Fruit fly (Drosophila melanogaster): ENCODE data around the gene Nrx-1.
A peak's percentile ranks its signal among the peaks of the same experiment; 100 is the strongest.

Gene Nrx-1

DNA sequence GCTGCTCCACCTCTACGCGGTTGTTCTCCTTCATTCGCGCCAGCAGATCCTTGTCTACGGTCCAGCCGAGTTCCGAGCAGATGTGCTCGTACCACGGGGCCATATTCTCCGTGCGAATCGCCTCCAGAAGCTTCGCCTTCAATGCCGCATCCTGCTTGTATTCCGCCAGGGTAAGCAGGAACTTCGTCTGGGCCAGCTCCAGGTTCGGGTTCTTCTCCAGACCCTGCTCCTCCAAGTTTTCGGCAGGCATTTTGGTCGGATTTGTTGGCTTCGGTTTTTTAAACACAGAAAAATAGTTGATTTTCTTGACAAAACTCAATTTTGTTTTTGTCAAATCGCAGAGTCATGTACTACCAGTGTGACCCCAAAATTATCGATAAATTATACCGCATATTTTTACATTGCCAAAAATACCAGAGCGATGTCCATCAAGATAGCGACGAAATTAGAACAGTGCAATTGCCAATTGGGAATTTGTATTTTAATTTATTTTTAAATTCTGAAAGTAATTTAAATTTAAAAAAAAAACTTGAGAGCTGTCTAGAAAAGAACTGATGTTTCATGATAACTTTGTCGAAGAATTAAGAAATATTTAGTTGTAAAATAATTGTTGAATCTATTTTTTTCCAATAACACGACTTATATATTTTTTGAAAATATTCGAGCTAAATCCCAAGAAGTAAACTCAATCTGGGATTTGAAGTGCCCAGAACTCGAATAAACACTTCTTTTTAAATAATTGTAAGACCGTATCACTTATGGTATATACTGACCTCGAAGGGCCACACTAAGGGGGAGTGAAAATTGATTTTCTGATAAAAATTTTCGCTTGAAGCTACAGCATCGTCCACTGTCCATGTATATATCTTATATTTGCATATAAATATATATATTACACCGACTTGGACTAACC is 6.4 kb upstream of the Nrx-1 start, which contains the start of the genes Rpn7 and AP-2mu (continued):
- TF ChIP-seq CG1792 (GFP tag; optimal IDR thresholded peaks at IDR 0.05) (no peak), CG2712 (tag; optimal IDR thresholded peaks at IDR 0.05) (peak; percentile 50), CTCF (GFP tag; optimal IDR thresholded peaks at IDR 0.05) (no peak), kni (GFP tag; optimal IDR thresholded peaks at IDR 0.05) (peak; percentile 10), PHDP (tag; optimal IDR thresholded peaks at IDR 0.05) (no peak), cg (GFP tag; optimal IDR thresholded peaks at IDR 0.05) (no peak), CG14860 (GFP tag; IDR thresholded peaks at IDR 0.05; ENCODE audit: partially characterized antibody) (no peak), CoRest (tag; optimal IDR thresholded peaks at IDR 0.05) (peak; percentile 53), CG14710 (tag; optimal IDR thresholded peaks at IDR 0.05) (peak; percentile 99), wek (GFP tag; optimal IDR thresholded peaks at IDR 0.05) (no peak), phol (tag; optimal IDR thresholded peaks at IDR 0.05) (peak; percentile 44), CG10321 (GFP tag; IDR thresholded peaks at IDR 0.05) (no peak), psq (GFP tag; optimal IDR thresholded peaks at IDR 0.05) (no peak), CG7372 (GFP tag; IDR thresholded peaks at IDR 0.05) (no peak), Xbp1 (GFP tag; optimal IDR thresholded peaks at IDR 0.05) (peak; percentile 30), H2.0 (GFP tag; IDR thresholded peaks at IDR 0.05) (no peak), insv (GFP tag; optimal IDR thresholded peaks at IDR 0.05) (peak in 1 of 2 experiments; percentile 93), CG30020 (tag; optimal IDR thresholded peaks at IDR 0.05) (peak; percentile 82), CG12219 (GFP tag; optimal IDR thresholded peaks at IDR 0.05) (no peak), CG7839 (tag; optimal IDR thresholded peaks at IDR 0.05) (peak; percentile 28), CG17328 (GFP tag; IDR thresholded peaks at IDR 0.05) (no peak), da (GFP tag; optimal IDR thresholded peaks at IDR 0.05) (no peak), CG13424 (tag; optimal IDR thresholded peaks at IDR 0.05) (no peak), CG3065 (GFP tag; optimal IDR thresholded peaks at IDR 0.05) (no peak), CG30403 (GFP tag; optimal IDR thresholded peaks at IDR 0.05) (peak; percentile 54), CG8924 (tag; optimal IDR thresholded peaks at IDR 0.05) (peak; percentile 18), Usf (GFP tag; optimal IDR thresholded peaks at IDR 0.05) (no peak), Dek (tag; optimal IDR thresholded peaks at IDR 0.05) (peak; percentile 29), CG2199 (GFP tag; IDR thresholded peaks at IDR 0.05) (no peak), vvl (GFP tag; IDR thresholded peaks at IDR 0.05) (no peak), CG9609 (GFP tag; optimal IDR thresholded peaks at IDR 0.05) (no peak), dmrt99B (tag; optimal IDR thresholded peaks at IDR 0.05) (no peak), CG7963 (GFP tag; IDR thresholded peaks at IDR 0.05; ENCODE audit: partially characterized antibody) (no peak), unpg (GFP tag; optimal IDR thresholded peaks at IDR 0.05) (no peak), CG13775 (GFP tag; optimal IDR thresholded peaks at IDR 0.05) (peak; percentile 4), cad (GFP tag; optimal IDR thresholded peaks at IDR 0.05) (no peak), CG8281 (tag; optimal IDR thresholded peaks at IDR 0.05) (no peak), CG11247 (GFP tag; IDR thresholded peaks at IDR 0.05) (no peak), CG4730 (GFP tag; IDR thresholded peaks at IDR 0.05) (no peak), CG7271 (tag; optimal IDR thresholded peaks at IDR 0.05) (no peak), CG13287 (GFP tag; IDR thresholded peaks at IDR 0.05; ENCODE audit: partially characterized antibody) (no peak; the same call in 1 of the 2 replicates), CG8478 (optimal IDR thresholded peaks at IDR 0.05) (no peak), sqz (GFP tag; optimal IDR thresholded peaks at IDR 0.05) (no peak), CG6254 (GFP tag; optimal IDR thresholded peaks at IDR 0.05) (no peak), zfh2 (GFP tag; optimal IDR thresholded peaks at IDR 0.05) (peak; percentile 17), nmo (GFP tag; optimal IDR thresholded peaks at IDR 0.05) (peak; percentile 53), danr (GFP tag; IDR thresholded peaks at IDR 0.05) (no peak), Hr39 (optimal IDR thresholded peaks at IDR 0.05) (no peak), pita (GFP tag; optimal IDR thresholded peaks at IDR 0.05) (no peak), CG11723 (GFP tag; optimal IDR thresholded peaks at IDR 0.05) (no peak)

Measured in whole organism, embryonic.